Worm (Caenorhabditis elegans): Measurements from ENCODE around the gene F19D8.2.

F19D8.2 gene

ce11 chrX:13834127-13834526 lies at the start of gene F19D8.2:
Gene F19D8.2 (plus strand): TSS chrX:13834427.
- TF ChIP-seq ccch-3 (GFP tag; optimal IDR thresholded peaks at IDR 0.05) (no peak), lir-1 (GFP tag; conservative IDR thresholded peaks at IDR 0.05) (no peak), madf-8 (GFP tag; conservative IDR thresholded peaks at IDR 0.05) (no peak), mxl-1 (tag; optimal IDR thresholded peaks at IDR 0.05) (no peak), nhr-120 (GFP tag; IDR thresholded peaks at IDR 0.05) (no peak), Y53G8AR.9 (GFP tag; conservative IDR thresholded peaks at IDR 0.05) (no peak), lin-40 (tag; optimal IDR thresholded peaks at IDR 0.05) (no peak), bed-2 (GFP tag; IDR thresholded peaks at IDR 0.05) (no peak)

ce11 chrX:13785268-13785667 lies 49.0 kb upstream of the F19D8.2 start, which contains the start of gene F55F3.4:
Gene F55F3.4 (plus strand): TSS chrX:13785568.
- TF ChIP-seq pha-4 (tag; optimal IDR thresholded peaks at IDR 0.05) (no peak), unc-130 (GFP tag; optimal IDR thresholded peaks at IDR 0.05) (no peak), Y53G8AR.9 (GFP tag; conservative IDR thresholded peaks at IDR 0.05) (no peak), ekl-4 (GFP tag; IDR thresholded peaks at IDR 0.05) (no peak)

ce11 chrX:13790532-13790931 lies 43.7 kb upstream of the F19D8.2 start, which contains the start of gene ZK1086.3:
Gene ZK1086.3 (plus strand): TSS chrX:13790832.
- TF ChIP-seq hmg-1.2 (GFP tag; IDR thresholded peaks at IDR 0.05) = no peak
- TF ChIP-seq Y53F4B.3 (GFP tag; IDR thresholded peaks at IDR 0.05) = no peak
- no peak for TF ChIP-seq Y79H2A.3 (GFP tag; conservative IDR thresholded peaks at IDR 0.05)
- no peak for TF ChIP-seq C06A6.2 (GFP tag; conservative IDR thresholded peaks at IDR 0.05)
- TF ChIP-seq snpc-3.4 (tag; optimal IDR thresholded peaks at IDR 0.05) = no peak
- TF ChIP-seq lsl-1 (GFP tag; optimal IDR thresholded peaks at IDR 0.05) = no peak
- TF ChIP-seq cebp-1 (GFP tag; IDR thresholded peaks at IDR 0.05) = no peak
- TF ChIP-seq cebp-1 (tag; optimal IDR thresholded peaks at IDR 0.05) = no peak
- TF ChIP-seq dox-1 (GFP tag; IDR thresholded peaks at IDR 0.05) = no peak
- TF ChIP-seq ztf-26 (tag; optimal IDR thresholded peaks at IDR 0.05) = no peak

- TF ChIP-seq ceh-91 (GFP tag; IDR thresholded peaks at IDR 0.05) (no peak), ztf-6 (GFP tag; IDR thresholded peaks at IDR 0.05) (no peak), repo-1 (tag; optimal IDR thresholded peaks at IDR 0.05) (no peak), F37B4.10 (GFP tag; IDR thresholded peaks at IDR 0.05) (no peak), sptf-2 (GFP tag; optimal IDR thresholded peaks at IDR 0.05) (no peak)
Observed at ce11 chrX:13793525-13793924, 40.7 kb upstream of the F19D8.2 start, which contains the start of gene ZK1086.2. Gene ZK1086.2 (minus strand): TSS chrX:13793625.

ce11 chrX:13795329-13795728 lies 38.9 kb upstream of the F19D8.2 start:
- TF ChIP-seq ceh-40 (GFP tag; IDR thresholded peaks at IDR 0.05) (0 out of 2 replicates have a peak, but pooled peaks have one; percentile 30), madf-3 (GFP tag; IDR thresholded peaks at IDR 0.05) (peak; percentile 69; the same call in 1 of the 2 replicates), attf-6 (GFP tag; IDR thresholded peaks at IDR 0.05) (peak; percentile 69; the same call in 1 of the 2 replicates), rcor-1 (GFP tag; IDR thresholded peaks at IDR 0.05) (peak; percentile 45; the same call in 1 of the 2 replicates), hsf-1 (GFP tag; IDR thresholded peaks at IDR 0.05) (peak; percentile 98), dox-1 (GFP tag; IDR thresholded peaks at IDR 0.05) (peak; percentile 61)

ce11 chrX:13795879-13796278 lies 38.3 kb upstream of the F19D8.2 start:
- TF ChIP-seq hsf-1 (GFP tag; IDR thresholded peaks at IDR 0.05) = peak; percentile 48; the same call in 1 of the 2 replicates
- TF ChIP-seq F33H1.4 (GFP tag; IDR thresholded peaks at IDR 0.05) = peak; percentile 54

Data from whole organism, young adult.